Worm (Caenorhabditis elegans) whole organism, mixed stage, embryonic: ENCODE measurements around the gene C12D5.3.

ENCODE experiments used
- M03D4.4 ChIP-seq: sonication (generic microtip); optimal IDR thresholded peaks from 2 replicates; lab custom pipeline; 2017; ENCODE audit warnings: mild to moderate bottlenecking, missing genetic modification characterization, missing compliant biosample characterization
- blmp-1 ChIP-seq: fragments of 150-350 bp; optimal IDR thresholded peaks from 2 replicates; lab custom pipeline; 2014; ENCODE audit warnings: missing biosample characterization, missing genetic modification characterization
- ceh-39 ChIP-seq: fragments of 150-350 bp; optimal IDR thresholded peaks from 2 replicates; lab custom pipeline; 2014; ENCODE audit warnings: missing biosample characterization, missing genetic modification characterization
- ceh-43 ChIP-seq: fragments of 200-800 bp; sonication (Bioruptor generic); optimal IDR thresholded peaks from 2 replicates; lab custom pipeline; 2018; ENCODE audit warnings: mild to moderate bottlenecking, missing genetic modification characterization, moderate library complexity, missing compliant biosample characterization
- ces-1 ChIP-seq: fragments of 150-350 bp; optimal IDR thresholded peaks from 2 replicates; lab custom pipeline; 2014; ENCODE audit warnings: missing biosample characterization, missing genetic modification reagents, missing genetic modification characterization
- cnd-1 ChIP-seq: fragments of 200-800 bp; sonication (Bioruptor generic); optimal IDR thresholded peaks from 2 replicates; lab custom pipeline; 2018; ENCODE audit warnings: mild to moderate bottlenecking, missing genetic modification characterization, missing compliant biosample characterization
- elt-1 ChIP-seq: sonication (generic microtip); optimal IDR thresholded peaks from 2 replicates; lab custom pipeline; 2017; ENCODE audit warnings: missing genetic modification characterization, mild to moderate bottlenecking, missing compliant biosample characterization, antibody characterized with exemption, moderate library complexity, borderline replicate concordance; ENCODE audit not compliant: insufficient read depth
- elt-3 ChIP-seq: fragments of 150-350 bp; optimal IDR thresholded peaks from 2 replicates; lab custom pipeline; 2014; ENCODE audit warnings: missing biosample characterization, missing genetic modification characterization
- flh-1 ChIP-seq: fragments of 200-800 bp; sonication (Bioruptor generic); optimal IDR thresholded peaks from 2 replicates; lab custom pipeline; 2018; ENCODE audit warnings: mild to moderate bottlenecking, missing genetic modification characterization, moderate library complexity, missing compliant biosample characterization
- ham-2 ChIP-seq: fragments of 200-800 bp; sonication (Bioruptor generic); optimal IDR thresholded peaks from 2 replicates; lab custom pipeline; 2018; ENCODE audit warnings: mild to moderate bottlenecking, missing genetic modification characterization, missing compliant biosample characterization
- hlh-1 ChIP-seq: fragments of 150-350 bp; optimal IDR thresholded peaks from 2 replicates; lab custom pipeline; 2014; ENCODE audit warnings: missing biosample characterization, missing genetic modification reagents, missing genetic modification characterization
- lin-13 ChIP-seq: fragments of 150-350 bp; optimal IDR thresholded peaks from 2 replicates; lab custom pipeline; 2014; ENCODE audit warnings: missing biosample characterization, missing genetic modification characterization
- lin-32 ChIP-seq: fragments of 200-800 bp; sonication (Bioruptor generic); optimal IDR thresholded peaks from 2 replicates; lab custom pipeline; 2018; ENCODE audit warnings: mild to moderate bottlenecking, missing genetic modification characterization, missing compliant biosample characterization
- mab-5 ChIP-seq: fragments of 150-350 bp; optimal IDR thresholded peaks from 2 replicates; lab custom pipeline; 2014; ENCODE audit warnings: missing biosample characterization, missing genetic modification characterization
- mep-1 ChIP-seq: fragments of 150-350 bp; optimal IDR thresholded peaks from 2 replicates; lab custom pipeline; 2017; ENCODE audit warnings: missing biosample characterization, missing genetic modification reagents, missing genetic modification characterization, inconsistent platforms
- mls-2 ChIP-seq: sonication (generic microtip); optimal IDR thresholded peaks from 2 replicates; lab custom pipeline; 2016; ENCODE audit warnings: mild to moderate bottlenecking, missing genetic modification characterization, moderate library complexity, missing compliant biosample characterization
- nhr-12 ChIP-seq: fragments of 150-350 bp; optimal IDR thresholded peaks from 2 replicates; lab custom pipeline; 2014; ENCODE audit warnings: missing biosample characterization, missing genetic modification characterization
- nhr-2 ChIP-seq: fragments of 150-350 bp; optimal IDR thresholded peaks from 2 replicates; lab custom pipeline; 2014; ENCODE audit warnings: missing biosample characterization, missing genetic modification characterization
- nhr-28 ChIP-seq: fragments of 150-350 bp; optimal IDR thresholded peaks from 2 replicates; lab custom pipeline; 2014; ENCODE audit warnings: missing biosample characterization, missing genetic modification characterization
- pha-4 ChIP-seq: fragments of 150-350 bp; optimal IDR thresholded peaks from 2 replicates; lab custom pipeline; 2018; ENCODE audit warnings: missing biosample characterization, missing genetic modification reagents, missing genetic modification characterization
- sem-2 ChIP-seq: fragments of 200-800 bp; sonication (Bioruptor generic); optimal IDR thresholded peaks from 2 replicates; lab custom pipeline; 2018; ENCODE audit warnings: mild to moderate bottlenecking, missing genetic modification characterization, missing compliant biosample characterization
- snpc-4 ChIP-seq: fragments of 150-350 bp; optimal IDR thresholded peaks from 2 replicates; lab custom pipeline; 2014; ENCODE audit warnings: missing biosample characterization, missing genetic modification characterization
- sptf-1 ChIP-seq: sonication (generic microtip); optimal IDR thresholded peaks from 2 replicates; lab custom pipeline; 2017; ENCODE audit warnings: mild to moderate bottlenecking, missing genetic modification characterization, moderate library complexity, missing compliant biosample characterization
- tbx-8 ChIP-seq: fragments of 200-800 bp; sonication (Bioruptor generic); optimal IDR thresholded peaks from 2 replicates; lab custom pipeline; 2018; ENCODE audit warnings: mild to moderate bottlenecking, missing genetic modification characterization, moderate library complexity, missing compliant biosample characterization
- unc-120 ChIP-seq: sonication (generic microtip); optimal IDR thresholded peaks from 2 replicates; lab custom pipeline; 2017; ENCODE audit warnings: missing genetic modification characterization, missing compliant biosample characterization; ENCODE audit not compliant: poor library complexity, severe bottlenecking
- unc-62 ChIP-seq: fragments of 150-350 bp; optimal IDR thresholded peaks from 2 replicates; lab custom pipeline; 2014; ENCODE audit warnings: missing biosample characterization, missing genetic modification reagents, missing genetic modification characterization
- zip-8 ChIP-seq: fragments of 150-350 bp; optimal IDR thresholded peaks from 2 replicates; lab custom pipeline; 2014; ENCODE audit warnings: missing biosample characterization, missing genetic modification characterization

Gene C12D5.3

ce11 chrV:7653567-7653966 is 22.4 kb upstream of the C12D5.3 start, which contains the start of gene srh-200:
Gene srh-200 (minus strand): TSS chrV:7653667.
- TF ChIP-seq elt-1 (tag; lab: Kevin White, UChicago) (no peak), elt-3 (no peak), mep-1 (tag; lab: Kevin White, UChicago) (no peak), pha-4 (tag; lab: Kevin White, UChicago) (no peak), ceh-43 (GFP tag; lab: Kevin White, UChicago) (no peak), tbx-8 (GFP tag; lab: Kevin White, UChicago) (no peak), mab-5 (tag; lab: Kevin White, UChicago) (no peak), flh-1 (no peak), lin-13 (tag; lab: Kevin White, UChicago) (no peak), ces-1 (GFP tag; lab: Kevin White, UChicago) (no peak), M03D4.4 (tag; lab: Kevin White, UChicago) (no peak)

DNA sequence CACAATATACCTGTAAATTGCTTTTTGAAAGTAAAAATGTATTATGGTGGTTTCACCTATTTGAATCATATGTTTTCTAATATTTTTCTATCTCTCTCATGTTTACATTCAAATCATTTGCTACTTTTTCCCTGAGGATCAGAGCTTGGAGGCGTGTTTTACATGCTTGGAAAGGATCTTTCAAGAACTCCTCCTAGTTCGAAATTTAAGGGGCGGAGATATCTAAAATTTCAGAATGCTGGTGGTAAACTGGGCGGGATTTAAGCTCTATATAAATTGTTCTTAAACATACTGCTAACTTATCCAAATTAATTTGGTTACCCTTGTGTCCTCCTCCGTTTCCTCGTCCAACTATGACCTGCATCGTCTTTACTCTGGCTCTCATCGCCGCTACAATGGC is 8.1 kb upstream of the C12D5.3 start, which contains the start of gene C12D5.5:
Gene C12D5.5, plus strand, starts transcription at position 301 of the 400 bp plus-strand sequence.
- TF ChIP-seq mls-2 (tag; lab: Kevin White, UChicago) = no peak
- TF ChIP-seq cnd-1 (tag; lab: Kevin White, UChicago) = no peak
- no peak for TF ChIP-seq blmp-1 (tag; lab: Kevin White, UChicago)
- TF ChIP-seq unc-62 (GFP tag; lab: Kevin White, UChicago) = no peak
- TF ChIP-seq ham-2 (GFP tag; lab: Kevin White, UChicago) = no peak
- no peak for TF ChIP-seq snpc-4 (tag; lab: Kevin White, UChicago)
- TF ChIP-seq elt-1 (tag; lab: Kevin White, UChicago) = no peak
- no peak for TF ChIP-seq flh-1
- TF ChIP-seq sem-2 = no peak
- no peak for TF ChIP-seq nhr-28 (tag; lab: Kevin White, UChicago)
- TF ChIP-seq unc-120 (tag; lab: Kevin White, UChicago) = no peak
- no peak for TF ChIP-seq mep-1 (tag; lab: Kevin White, UChicago)
- TF ChIP-seq zip-8 (tag; lab: Kevin White, UChicago) = no peak
- TF ChIP-seq sptf-1 (tag; lab: Kevin White, UChicago) = no peak
- TF ChIP-seq ceh-39 (tag; lab: Kevin White, UChicago) = no peak
- no peak for TF ChIP-seq hlh-1 (tag; lab: Kevin White, UChicago)
- TF ChIP-seq elt-3 = no peak
- TF ChIP-seq, all 35 proteins: peak for 0

DNA sequence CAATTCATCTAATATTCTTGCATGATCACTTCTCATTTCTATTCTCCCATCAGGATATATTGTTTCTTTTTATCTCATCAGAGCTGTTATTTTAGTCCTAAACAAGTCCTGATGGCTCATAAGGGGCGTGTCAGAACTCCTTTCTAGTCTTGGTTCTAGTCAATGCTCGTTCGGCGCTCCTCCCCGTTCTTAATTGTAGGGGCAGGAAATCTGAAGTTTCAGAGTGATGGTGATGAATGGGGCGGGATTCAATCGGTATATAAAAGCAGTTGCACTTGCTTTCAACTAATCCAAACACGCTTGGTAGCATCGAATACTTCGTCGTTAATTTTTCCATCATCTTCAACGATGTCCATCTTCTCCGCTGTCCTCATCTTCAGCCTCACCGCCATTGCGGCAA is 3.7 kb upstream of the C12D5.3 start, which contains the start of gene C12D5.4:
Gene C12D5.4, plus strand, starts transcription at position 301 of the 400 bp plus-strand sequence.
- TF ChIP-seq nhr-2 (tag; lab: Kevin White, UChicago) (no peak), zip-8 (tag; lab: Kevin White, UChicago) (no peak), cnd-1 (tag; lab: Kevin White, UChicago) (no peak), unc-120 (tag; lab: Kevin White, UChicago) (no peak), blmp-1 (tag; lab: Kevin White, UChicago) (no peak)

DNA sequence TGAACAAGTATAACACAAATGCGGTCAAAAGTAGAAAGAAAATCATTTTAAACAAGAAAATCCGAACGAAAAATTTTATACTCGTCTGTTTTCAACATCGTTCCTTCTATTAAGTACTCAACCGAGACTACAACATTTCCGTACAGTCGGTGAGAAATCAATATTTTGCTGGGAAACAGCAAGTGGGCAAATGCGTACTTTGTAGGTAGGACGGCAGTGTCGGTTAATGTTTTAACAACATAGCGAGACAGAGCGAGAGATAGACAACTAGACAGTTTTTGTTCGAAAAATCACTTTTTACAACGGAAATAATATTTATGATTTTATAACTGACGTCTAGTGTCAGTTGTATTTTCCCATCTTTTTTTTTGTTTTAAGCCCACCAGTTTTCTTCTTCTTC is 5.4 kb downstream of the C12D5.3 start, which contains the start of gene cyp-33A1:
Gene cyp-33A1, minus strand, starts transcription at position 72 of the 400 bp plus-strand sequence.
- TF ChIP-seq ceh-43 (GFP tag; lab: Kevin White, UChicago) (no peak), cnd-1 (tag; lab: Kevin White, UChicago) (no peak), snpc-4 (tag; lab: Kevin White, UChicago) (no peak), hlh-1 (tag; lab: Kevin White, UChicago) (no peak)

DNA sequence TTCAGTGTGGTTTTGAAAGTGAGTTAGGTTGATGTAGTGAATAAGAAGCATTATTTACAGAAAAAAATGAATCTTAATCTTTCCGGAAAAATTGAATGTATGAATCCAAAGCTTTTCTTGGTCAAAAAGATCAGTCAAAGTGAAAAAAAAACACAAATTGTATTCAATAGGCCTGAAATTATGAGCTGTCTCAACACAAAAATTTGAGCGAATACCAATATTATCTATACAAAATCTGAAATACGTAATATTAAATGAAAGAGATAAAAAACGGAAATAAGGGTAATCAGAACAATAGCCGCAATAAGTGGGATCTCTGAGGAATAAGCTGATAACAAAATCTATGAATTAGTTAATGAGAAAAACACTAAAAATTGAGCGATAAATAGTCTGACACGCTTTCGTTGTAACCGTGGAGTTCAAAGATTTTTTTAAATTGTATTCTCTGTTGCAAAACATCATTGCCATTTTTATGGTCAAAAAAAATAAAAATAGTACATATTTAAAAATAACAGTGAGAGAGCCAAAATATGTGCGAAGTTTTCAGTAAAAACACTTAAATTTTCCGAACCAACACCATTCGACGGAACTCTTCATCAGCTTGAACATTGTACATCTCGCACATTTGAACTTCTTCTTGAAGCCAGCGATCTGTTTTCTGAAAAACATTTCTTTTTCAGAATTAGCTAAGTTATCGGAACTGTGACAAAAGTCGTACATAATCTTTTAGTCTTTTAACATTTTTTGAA is 8.1 kb downstream of the C12D5.3 start, which contains the start of gene sre-11:
Gene sre-11, minus strand, starts transcription at position 51 of the 749 bp plus-strand sequence.
- TF ChIP-seq lin-32 (GFP tag; lab: Kevin White, UChicago) (no peak), nhr-2 (tag; lab: Kevin White, UChicago) (no peak), elt-3 (no peak), flh-1 (no peak), nhr-12 (tag; lab: Kevin White, UChicago) (no peak), ham-2 (GFP tag; lab: Kevin White, UChicago) (no peak), unc-62 (GFP tag; lab: Kevin White, UChicago) (no peak), mep-1 (tag; lab: Kevin White, UChicago) (no peak)
- TF ChIP-seq, all 35 proteins: peak for 0
